Worm (Caenorhabditis elegans) whole organism, L4 larva: ENCODE measurements around the gene C04E12.2.

Experiments
- ces-1 ChIP-seq: fragments of 150-350 bp; sonication (generic microtip); optimal IDR thresholded peaks from 4 replicates; lab custom pipeline; 2014; ENCODE audit warnings: missing biosample characterization, missing genetic modification reagents, missing genetic modification characterization
- dmd-9 ChIP-seq: fragments of 200-800 bp; sonication (Bioruptor generic); IDR thresholded peaks from 2 replicates; pipeline ENCODE4 v1.3.6; 2022; ENCODE audit warnings: missing genetic modification reagents, missing genetic modification characterization, missing compliant biosample characterization
- tag-97 ChIP-seq: fragments of 200-800 bp; sonication (Bioruptor generic); IDR thresholded peaks from 2 replicates; pipeline ENCODE4 v1.3.6; 2022; ENCODE audit warnings: missing genetic modification characterization, missing compliant biosample characterization

- TF ChIP-seq tag-97 (no peak), ces-1 (GFP tag; lab: Kevin White, UChicago) (no peak), dmd-9 (GFP tag; lab: Robert Waterston, UW) (no peak)
Measured at ce11 chrV:3372673-3373072, 4.8 kb downstream of the C04E12.2 start, which contains the start of gene srx-121.
